Fruit fly (Drosophila melanogaster) whole organism, embryonic: ENCODE results near the gene CG46397.

Experiments used
- Ada2b ChIP-seq: fragments of 200-800 bp; sonication (Bioruptor generic); IDR thresholded peaks from 2 replicates; pipeline ENCODE4 v1.3.6; 2022; ENCODE audit warnings: missing biosample characterization, missing genetic modification characterization
- CG10321 ChIP-seq: fragments of 200-800 bp; sonication (Bioruptor generic); IDR thresholded peaks from 2 replicates; pipeline ENCODE4 v1.3.6; 2022; ENCODE audit warnings: missing biosample characterization, missing genetic modification characterization
- CG11504 ChIP-seq: fragments of 200-800 bp; sonication (Bioruptor generic); optimal IDR thresholded peaks from 3 replicates; lab custom pipeline; 2019; ENCODE audit warnings: missing biosample characterization, mild to moderate bottlenecking, missing genetic modification characterization, moderate library complexity
- CG11696 ChIP-seq: fragments of 200-800 bp; sonication (Bioruptor generic); IDR thresholded peaks from 2 replicates; pipeline ENCODE4 v1.3.6; 2022; ENCODE audit warnings: missing biosample characterization, missing genetic modification characterization
- CG11723 ChIP-seq: fragments of 200-800 bp; sonication (Bioruptor generic); optimal IDR thresholded peaks from 2 replicates; lab custom pipeline; 2017; ENCODE audit warnings: missing biosample characterization, mild to moderate bottlenecking, missing genetic modification characterization
- CG12155 ChIP-seq: fragments of 200-800 bp; sonication (Bioruptor generic); optimal IDR thresholded peaks from 3 replicates; lab custom pipeline; 2016; ENCODE audit warnings: missing biosample characterization, missing genetic modification characterization
- CG13123 ChIP-seq: fragments of 200-800 bp; sonication (Bioruptor generic); optimal IDR thresholded peaks from 2 replicates; lab custom pipeline; 2016; ENCODE audit warnings: missing biosample characterization, missing genetic modification characterization
- CG14014 ChIP-seq: fragments of 200-800 bp; sonication (Bioruptor generic); IDR thresholded peaks from 2 replicates; pipeline ENCODE4 v1.3.6; 2022; ENCODE audit warnings: missing biosample characterization, missing genetic modification characterization
- CG15479 ChIP-seq: fragments of 200-800 bp; sonication (Bioruptor generic); optimal IDR thresholded peaks from 3 replicates; lab custom pipeline; 2019; ENCODE audit warnings: missing biosample characterization, mild to moderate bottlenecking, missing genetic modification characterization, moderate library complexity
- CG16863 ChIP-seq: fragments of 200-800 bp; sonication (Bioruptor generic); optimal IDR thresholded peaks from 3 replicates; lab custom pipeline; 2016; ENCODE audit warnings: missing biosample characterization, missing genetic modification characterization
- CG17328 ChIP-seq: fragments of 200-800 bp; sonication (Bioruptor generic); IDR thresholded peaks from 2 replicates; pipeline ENCODE4 v1.3.6; 2022; ENCODE audit warnings: missing biosample characterization, missing genetic modification characterization
- CG17359 ChIP-seq: fragments of 200-800 bp; sonication (Bioruptor generic); optimal IDR thresholded peaks from 3 replicates; lab custom pipeline; 2018; ENCODE audit warnings: missing biosample characterization, mild to moderate bottlenecking, missing genetic modification characterization, moderate library complexity
- CG18262 ChIP-seq: fragments of 200-800 bp; optimal IDR thresholded peaks from 3 replicates; lab custom pipeline; 2019; ENCODE audit warnings: missing biosample characterization, mild to moderate bottlenecking, missing genetic modification characterization, moderate library complexity
- CG18619 ChIP-seq: fragments of 200-800 bp; sonication (Bioruptor generic); optimal IDR thresholded peaks from 3 replicates; lab custom pipeline; 2017; ENCODE audit warnings: missing biosample characterization, mild to moderate bottlenecking, missing genetic modification characterization
- CG2712 ChIP-seq: fragments of 200-800 bp; optimal IDR thresholded peaks from 3 replicates; lab custom pipeline; 2019; ENCODE audit warnings: missing biosample characterization, mild to moderate bottlenecking, missing genetic modification characterization, moderate library complexity
- CG4617 ChIP-seq: fragments of 200-800 bp; sonication (Bioruptor generic); optimal IDR thresholded peaks from 3 replicates; lab custom pipeline; 2016; ENCODE audit warnings: missing biosample characterization, missing genetic modification characterization, borderline replicate concordance
- CG5245 ChIP-seq: fragments of 200-800 bp; sonication (Bioruptor generic); optimal IDR thresholded peaks from 3 replicates; lab custom pipeline; 2016; ENCODE audit warnings: missing biosample characterization, missing genetic modification characterization
- CG6254 ChIP-seq: fragments of 200-800 bp; sonication (Bioruptor generic); optimal IDR thresholded peaks from 3 replicates; lab custom pipeline; 2017; ENCODE audit warnings: mild to moderate bottlenecking, missing biosample characterization, missing genetic modification reagents, missing genetic modification characterization
- CG6683 ChIP-seq: fragments of 200-800 bp; sonication (Bioruptor generic); optimal IDR thresholded peaks from 2 replicates; lab custom pipeline; 2017; ENCODE audit warnings: missing biosample characterization, mild to moderate bottlenecking, missing genetic modification characterization, missing genetic modification reagents
- CG7357 ChIP-seq: fragments of 200-800 bp; sonication (Bioruptor generic); IDR thresholded peaks from 3 replicates; pipeline ENCODE4 v1.3.6; 2022; ENCODE audit warnings: missing biosample characterization, missing genetic modification characterization
- Chrac-16 ChIP-seq: fragments of 200-800 bp; sonication (Bioruptor generic); optimal IDR thresholded peaks from 3 replicates; lab custom pipeline; 2016; ENCODE audit warnings: missing biosample characterization, missing genetic modification characterization
- D19A ChIP-seq: fragments of 200-800 bp; optimal IDR thresholded peaks from 3 replicates; lab custom pipeline; 2019; ENCODE audit warnings: missing biosample characterization, mild to moderate bottlenecking, missing genetic modification characterization, moderate library complexity
- D19B ChIP-seq: fragments of 200-800 bp; sonication (Bioruptor generic); optimal IDR thresholded peaks from 2 replicates; lab custom pipeline; 2017; ENCODE audit warnings: missing biosample characterization, mild to moderate bottlenecking, missing genetic modification characterization
- Deaf1 ChIP-seq: fragments of 200-800 bp; optimal IDR thresholded peaks from 3 replicates; lab custom pipeline; 2019; ENCODE audit warnings: missing biosample characterization, mild to moderate bottlenecking, missing genetic modification characterization, moderate library complexity
- Dip2 ChIP-seq: fragments of 200-800 bp; sonication (Bioruptor generic); IDR thresholded peaks from 2 replicates; pipeline ENCODE4 v1.3.6; 2022; ENCODE audit warnings: missing biosample characterization, missing genetic modification characterization
- Drgx ChIP-seq: fragments of 200-800 bp; sonication (Bioruptor generic); IDR thresholded peaks from 2 replicates; pipeline ENCODE4 v1.3.6; 2022; ENCODE audit warnings: missing biosample characterization, missing genetic modification characterization
- Kr ChIP-seq: fragments of 200-800 bp; sonication (Bioruptor generic); optimal IDR thresholded peaks from 2 replicates; lab custom pipeline; 2017; ENCODE audit warnings: missing biosample characterization, mild to moderate bottlenecking, missing genetic modification characterization
- MESR4 ChIP-seq: fragments of 200-800 bp; sonication (Bioruptor generic); optimal IDR thresholded peaks from 2 replicates; lab custom pipeline; 2018; ENCODE audit warnings: missing biosample characterization, mild to moderate bottlenecking, missing genetic modification characterization, moderate library complexity
- Meics ChIP-seq: fragments of 200-800 bp; sonication (Bioruptor generic); optimal IDR thresholded peaks from 2 replicates; lab custom pipeline; 2017; ENCODE audit warnings: missing biosample characterization, mild to moderate bottlenecking, missing genetic modification characterization
- Optix ChIP-seq: fragments of 200-800 bp; sonication (Bioruptor generic); IDR thresholded peaks from 3 replicates; pipeline ENCODE4 v1.3.6; 2022; ENCODE audit warnings: missing biosample characterization, missing genetic modification characterization
- Ravus ChIP-seq: fragments of 200-800 bp; sonication (Bioruptor generic); IDR thresholded peaks from 2 replicates; pipeline ENCODE4 v1.3.6; 2022; ENCODE audit warnings: missing biosample characterization, missing genetic modification characterization
- Vsx1 ChIP-seq: fragments of 200-800 bp; sonication (Bioruptor generic); optimal IDR thresholded peaks from 2 replicates; lab custom pipeline; 2017; ENCODE audit warnings: missing biosample characterization, mild to moderate bottlenecking, missing genetic modification characterization, missing genetic modification reagents
- aop ChIP-seq: fragments of 200-800 bp; sonication (Bioruptor generic); IDR thresholded peaks from 2 replicates; pipeline ENCODE4 v1.3.6; 2022; ENCODE audit warnings: missing biosample characterization, missing genetic modification characterization
- chinmo ChIP-seq: fragments of 200-800 bp; sonication (Bioruptor generic); IDR thresholded peaks from 4 replicates; pipeline ENCODE4 v1.3.6; 2022; ENCODE audit warnings: missing biosample characterization, missing genetic modification characterization; ENCODE audit not compliant: partially characterized antibody
- cwo ChIP-seq: fragments of 200-800 bp; sonication (Bioruptor generic); optimal IDR thresholded peaks from 3 replicates; lab custom pipeline; 2017; ENCODE audit warnings: missing biosample characterization, missing genetic modification characterization, mild to moderate bottlenecking, moderate library complexity, missing genetic modification reagents
- disco-r ChIP-seq: fragments of 200-800 bp; sonication (Bioruptor generic); optimal IDR thresholded peaks from 2 replicates; lab custom pipeline; 2016; ENCODE audit warnings: missing biosample characterization, missing genetic modification characterization
- emc ChIP-seq: fragments of 200-800 bp; sonication (Bioruptor generic); optimal IDR thresholded peaks from 2 replicates; lab custom pipeline; 2016; ENCODE audit warnings: missing biosample characterization, missing genetic modification characterization
- eve ChIP-seq, 2 experiments: fragments of >200 bp; optimal IDR thresholded peaks; 2 replicates each; lab custom pipeline; 2017; ENCODE audit warnings: missing biosample characterization in 2 of 2, missing genetic modification characterization in 2 of 2
- ewg ChIP-seq: fragments of 200-800 bp; sonication (Bioruptor generic); optimal IDR thresholded peaks from 3 replicates; lab custom pipeline; 2017; ENCODE audit warnings: mild to moderate bottlenecking, missing biosample characterization, missing genetic modification reagents, missing genetic modification characterization
- gem ChIP-seq: fragments of 200-800 bp; sonication (Bioruptor generic); optimal IDR thresholded peaks from 2 replicates; lab custom pipeline; 2019; ENCODE audit warnings: missing biosample characterization, mild to moderate bottlenecking, missing genetic modification characterization, moderate library complexity
- knrl ChIP-seq: fragments of 200-800 bp; sonication (Bioruptor generic); IDR thresholded peaks from 3 replicates; pipeline ENCODE4 v1.3.6; 2022; ENCODE audit warnings: missing biosample characterization, missing genetic modification characterization; ENCODE audit not compliant: partially characterized antibody
- pum ChIP-seq: fragments of 200-800 bp; sonication (Bioruptor generic); optimal IDR thresholded peaks from 2 replicates; lab custom pipeline; 2016; ENCODE audit warnings: missing biosample characterization, missing genetic modification characterization
- ranshi ChIP-seq: fragments of 200-800 bp; sonication (Bioruptor generic); IDR thresholded peaks from 2 replicates; pipeline ENCODE4 v1.3.6; 2022; ENCODE audit warnings: missing biosample characterization, missing genetic modification characterization
- sd ChIP-seq: fragments of 200-800 bp; sonication (Bioruptor generic); optimal IDR thresholded peaks from 3 replicates; lab custom pipeline; 2018; ENCODE audit warnings: missing biosample characterization, mild to moderate bottlenecking, missing genetic modification characterization, moderate library complexity
- sens ChIP-seq: fragments of 200-800 bp; sonication (Bioruptor generic); peaks from one replicate; lab custom pipeline; 2016; ENCODE audit warnings: missing biosample characterization, missing genetic modification characterization
- stc ChIP-seq: fragments of 200-800 bp; sonication (Bioruptor generic); IDR thresholded peaks from 2 replicates; pipeline ENCODE4 v1.3.6; 2022; ENCODE audit warnings: missing biosample characterization, missing genetic modification characterization
- toy ChIP-seq: fragments of 200-800 bp; sonication (Bioruptor generic); IDR thresholded peaks from 2 replicates; pipeline ENCODE4 v1.3.6; 2022; ENCODE audit warnings: missing biosample characterization, missing genetic modification characterization
- twi ChIP-seq: fragments of 200-800 bp; optimal IDR thresholded peaks from 2 replicates; lab custom pipeline; 2019; ENCODE audit warnings: missing biosample characterization, mild to moderate bottlenecking, missing genetic modification characterization, moderate library complexity
- zf30C ChIP-seq: fragments of 200-800 bp; sonication (Bioruptor generic); optimal IDR thresholded peaks from 3 replicates; lab custom pipeline; 2018; ENCODE audit warnings: missing biosample characterization, mild to moderate bottlenecking, missing genetic modification characterization
- zfh1 ChIP-seq: fragments of 200-800 bp; sonication (Bioruptor generic); IDR thresholded peaks from 3 replicates; pipeline ENCODE4 v1.3.6; 2022; ENCODE audit warnings: missing biosample characterization, missing genetic modification characterization

CG46397 gene

dm6 chr2L:8957152-8957551 is 10.1 kb downstream of the CG46397 start:
- no peak for TF ChIP-seq knrl (GFP tag; lab: Robert Waterston, UW)
- no peak for TF ChIP-seq CG6683
- peak; percentile 72 for TF ChIP-seq sens (GFP tag; lab: Kevin White, UChicago)
- TF ChIP-seq disco-r (GFP tag; lab: Kevin White, UChicago): no peak
- peak; percentile 20; the same call in 1 of the 2 replicates for TF ChIP-seq Ada2b
- TF ChIP-seq CG15479 (GFP tag; lab: Kevin White, UChicago): no peak
- TF ChIP-seq CG11504 (tag; lab: Kevin White, UChicago): peak; percentile 0
- TF ChIP-seq eve (GFP tag; optimal IDR thresholded peaks at IDR 0.05; lab: Kevin White, UChicago): no peak
- 0 out of 4 replicates have a peak, but pooled peaks have one; percentile 32 for TF ChIP-seq chinmo (GFP tag; lab: Robert Waterston, UW)
- TF ChIP-seq emc (GFP tag; lab: Kevin White, UChicago): no peak
- no peak for TF ChIP-seq Kr
- no peak for TF ChIP-seq Drgx (GFP tag; lab: Robert Waterston, UW)
- no peak for TF ChIP-seq Dip2 (GFP tag; lab: Robert Waterston, UW)
- peak; percentile 3 for TF ChIP-seq twi (tag; lab: Kevin White, UChicago)
- TF ChIP-seq D19B (GFP tag; lab: Kevin White, UChicago): no peak
- peak; percentile 52 for TF ChIP-seq zf30C
- peak; percentile 70 for TF ChIP-seq gem (tag; lab: Kevin White, UChicago)

- peak; percentile 78 for TF ChIP-seq twi (tag; lab: Kevin White, UChicago)
- TF ChIP-seq CG17359 (tag; lab: Kevin White, UChicago): peak; percentile 93
- peak; percentile 76 for TF ChIP-seq sd (tag; lab: Kevin White, UChicago)
- TF ChIP-seq Ravus (GFP tag; lab: Robert Waterston, UW): peak; percentile 95
- peak; percentile 96 for TF ChIP-seq D19A (tag; lab: Kevin White, UChicago)
- peak; percentile 85 for TF ChIP-seq CG5245
- TF ChIP-seq CG14014 (GFP tag; lab: Robert Waterston, UW): peak; percentile 96
- peak; percentile 81 for TF ChIP-seq ewg (GFP tag; lab: Kevin White, UChicago)
- TF ChIP-seq CG7357 (GFP tag; lab: Robert Waterston, UW): peak; percentile 93
- peak; percentile 78 for TF ChIP-seq CG11723 (GFP tag; lab: Kevin White, UChicago)
- peak; percentile 99 for TF ChIP-seq ranshi
- TF ChIP-seq pum (GFP tag; lab: Kevin White, UChicago): peak; percentile 93
- peak; percentile 98 for TF ChIP-seq zfh1
- TF ChIP-seq Deaf1: peak; percentile 77
- peak; percentile 79 for TF ChIP-seq CG4617 (GFP tag; lab: Kevin White, UChicago)
- TF ChIP-seq CG18262 (tag; lab: Kevin White, UChicago): peak; percentile 97
- TF ChIP-seq CG12155 (GFP tag; lab: Kevin White, UChicago): peak; percentile 95
- TF ChIP-seq CG16863 (GFP tag; lab: Kevin White, UChicago): peak; percentile 91
- peak; percentile 92 for TF ChIP-seq CG18619 (GFP tag; lab: Kevin White, UChicago)
- TF ChIP-seq Meics (GFP tag; lab: Kevin White, UChicago): peak; percentile 92
- TF ChIP-seq cwo: peak; percentile 80
- peak; percentile 79 for TF ChIP-seq aop
- TF ChIP-seq CG10321 (GFP tag; lab: Robert Waterston, UW): peak; percentile 83
- peak; percentile 92 for TF ChIP-seq CG11696 (GFP tag; lab: Robert Waterston, UW)
- TF ChIP-seq CG13123 (GFP tag; lab: Kevin White, UChicago): peak; percentile 99
- peak; percentile 92 for TF ChIP-seq Chrac-16 (GFP tag; lab: Kevin White, UChicago)
- peak; percentile 99 for TF ChIP-seq CG17328 (GFP tag; lab: Robert Waterston, UW)
- peak; percentile 98 for TF ChIP-seq CG2712 (tag; lab: Kevin White, UChicago)
- TF ChIP-seq toy (GFP tag; lab: Robert Waterston, UW): peak; percentile 91
- TF ChIP-seq Optix (GFP tag; lab: Robert Waterston, UW): peak; percentile 69; the same call in 1 of the 3 replicates
- peak; percentile 88 for TF ChIP-seq CG6254 (GFP tag; lab: Kevin White, UChicago)
- TF ChIP-seq MESR4 (GFP tag; lab: Kevin White, UChicago): peak; percentile 42
- TF ChIP-seq stc (GFP tag; lab: Robert Waterston, UW): peak; percentile 99
- peak; percentile 83 for TF ChIP-seq Vsx1
Observed at dm6 chr2L:8958046-8958497, 11.0 kb downstream of the CG46397 start.
